Worm (Caenorhabditis elegans) whole organism, L3 larva: ENCODE data around the gene nhr-249.

ENCODE experiments used
- R02D3.7 ChIP-seq: fragments of 150-350 bp; optimal IDR thresholded peaks from 2 replicates; lab custom pipeline; 2014; ENCODE audit warnings: missing biosample characterization, missing genetic modification characterization
- ZK546.5 ChIP-seq: sonication (generic microtip); optimal IDR thresholded peaks from 2 replicates; lab custom pipeline; 2017; ENCODE audit warnings: missing biosample characterization, missing genetic modification characterization
- ama-1 ChIP-seq: fragments of 150-350 bp; optimal IDR thresholded peaks from 2 replicates; lab custom pipeline; 2018
- ceh-16 ChIP-seq: sonication (generic microtip); optimal IDR thresholded peaks from 2 replicates; lab custom pipeline; 2017; ENCODE audit warnings: missing biosample characterization, missing genetic modification characterization
- ceh-28 ChIP-seq: fragments of 150-350 bp; optimal IDR thresholded peaks from 2 replicates; lab custom pipeline; 2014; ENCODE audit warnings: missing biosample characterization, missing genetic modification reagents, missing genetic modification characterization
- ceh-82 ChIP-seq: fragments of 150-350 bp; optimal IDR thresholded peaks from 2 replicates; lab custom pipeline; 2014; ENCODE audit warnings: missing biosample characterization, missing genetic modification characterization
- ceh-9 ChIP-seq: sonication (generic microtip); optimal IDR thresholded peaks from 2 replicates; lab custom pipeline; 2018; ENCODE audit warnings: missing biosample characterization, missing genetic modification characterization
- daf-12 ChIP-seq: fragments of 150-350 bp; optimal IDR thresholded peaks from 2 replicates; lab custom pipeline; 2014; ENCODE audit warnings: missing biosample characterization, missing genetic modification reagents, missing genetic modification characterization
- egl-27 ChIP-seq: sonication (generic microtip); optimal IDR thresholded peaks from 4 replicates; lab custom pipeline; 2017; ENCODE audit warnings: missing biosample characterization, missing genetic modification reagents, missing genetic modification characterization
- egl-5 ChIP-seq: fragments of 150-350 bp; optimal IDR thresholded peaks from 2 replicates; lab custom pipeline; 2017; ENCODE audit warnings: missing biosample characterization, missing genetic modification reagents, missing genetic modification characterization, inconsistent platforms
- elt-3 ChIP-seq, 3 experiments: fragments of 150-350 bp in 1 of 3; sonication (generic microtip) in 2 of 3; optimal IDR thresholded peaks; 2 replicates in 2 of 3; 4 replicates in 1 of 3; lab custom pipeline; 2014 to 2017; ENCODE audit warnings: missing biosample characterization in 3 of 3, missing genetic modification characterization in 3 of 3
- fkh-10 ChIP-seq: sonication (generic microtip); optimal IDR thresholded peaks from 2 replicates; lab custom pipeline; 2017; ENCODE audit warnings: missing biosample characterization, missing genetic modification reagents, missing genetic modification characterization
- hmg-11 ChIP-seq: sonication (generic microtip); optimal IDR thresholded peaks from 2 replicates; lab custom pipeline; 2016; ENCODE audit warnings: missing genetic modification characterization, missing compliant biosample characterization
- jun-1 ChIP-seq: fragments of 150-350 bp; optimal IDR thresholded peaks from 2 replicates; lab custom pipeline; 2014; ENCODE audit warnings: missing biosample characterization, missing genetic modification reagents, missing genetic modification characterization
- lin-15B ChIP-seq: fragments of 150-350 bp; optimal IDR thresholded peaks from 2 replicates; lab custom pipeline; 2014; ENCODE audit warnings: missing biosample characterization, missing genetic modification characterization
- lin-39 ChIP-seq: fragments of 150-350 bp; optimal IDR thresholded peaks from 2 replicates; lab custom pipeline; 2018; ENCODE audit warnings: missing biosample characterization, missing genetic modification reagents, missing genetic modification characterization
- lsy-12 ChIP-seq: sonication (generic microtip); optimal IDR thresholded peaks from 2 replicates; lab custom pipeline; 2016; ENCODE audit warnings: mild to moderate bottlenecking, missing genetic modification characterization, missing compliant biosample characterization
- mdl-1 ChIP-seq: fragments of 150-350 bp; optimal IDR thresholded peaks from 2 replicates; lab custom pipeline; 2014; ENCODE audit warnings: missing biosample characterization, missing genetic modification characterization
- nfya-1 ChIP-seq: sonication (generic microtip); optimal IDR thresholded peaks from 2 replicates; lab custom pipeline; 2017; ENCODE audit warnings: missing genetic modification characterization, mild to moderate bottlenecking, missing compliant biosample characterization, antibody characterized with exemption, moderate library complexity; ENCODE audit not compliant: insufficient read depth
- nhr-11 ChIP-seq: fragments of 150-350 bp; optimal IDR thresholded peaks from 2 replicates; lab custom pipeline; 2014; ENCODE audit warnings: missing biosample characterization, missing genetic modification characterization
- nhr-12 ChIP-seq: fragments of 150-350 bp; optimal IDR thresholded peaks from 2 replicates; lab custom pipeline; 2014; ENCODE audit warnings: missing biosample characterization, missing genetic modification characterization
- nhr-237 ChIP-seq: fragments of 150-350 bp; optimal IDR thresholded peaks from 2 replicates; lab custom pipeline; 2014; ENCODE audit warnings: missing biosample characterization, missing genetic modification characterization
- nhr-25 ChIP-seq: sonication (generic microtip); optimal IDR thresholded peaks from 2 replicates; lab custom pipeline; 2017; ENCODE audit warnings: missing biosample characterization, missing genetic modification characterization
- nhr-28 ChIP-seq: fragments of 150-350 bp; optimal IDR thresholded peaks from 2 replicates; lab custom pipeline; 2014; ENCODE audit warnings: missing biosample characterization, missing genetic modification characterization
- nhr-43 ChIP-seq: sonication (generic microtip); optimal IDR thresholded peaks from 2 replicates; lab custom pipeline; 2016; ENCODE audit warnings: mild to moderate bottlenecking, missing genetic modification characterization, missing compliant biosample characterization; ENCODE audit not compliant: poor library complexity, severe bottlenecking
- nhr-67 ChIP-seq: fragments of 150-350 bp; optimal IDR thresholded peaks from 2 replicates; lab custom pipeline; 2014; ENCODE audit warnings: missing biosample characterization, missing genetic modification characterization
- nhr-76 ChIP-seq: fragments of 150-350 bp; sonication (generic microtip); optimal IDR thresholded peaks from 5 replicates; lab custom pipeline; 2014; ENCODE audit warnings: missing biosample characterization, missing genetic modification characterization
- nhr-77 ChIP-seq: fragments of 150-350 bp; optimal IDR thresholded peaks from 2 replicates; lab custom pipeline; 2014; ENCODE audit warnings: missing biosample characterization, missing genetic modification characterization
- pha-4 ChIP-seq: fragments of 150-350 bp; optimal IDR thresholded peaks from 2 replicates; lab custom pipeline; 2014; ENCODE audit warnings: missing biosample characterization, missing genetic modification reagents, missing genetic modification characterization
- sea-2 ChIP-seq: fragments of 150-350 bp; sonication (generic microtip); optimal IDR thresholded peaks from 4 replicates; lab custom pipeline; 2014; ENCODE audit warnings: missing biosample characterization, missing genetic modification reagents, missing genetic modification characterization
- snpc-4 ChIP-seq: fragments of 150-350 bp; optimal IDR thresholded peaks from 2 replicates; lab custom pipeline; 2014; ENCODE audit warnings: missing biosample characterization, missing genetic modification characterization
- unc-39 ChIP-seq: sonication (generic microtip); optimal IDR thresholded peaks from 4 replicates; lab custom pipeline; 2017; ENCODE audit warnings: missing biosample characterization, missing genetic modification characterization
- zag-1 ChIP-seq: fragments of 150-350 bp; optimal IDR thresholded peaks from 2 replicates; lab custom pipeline; 2014; ENCODE audit warnings: missing biosample characterization, missing genetic modification characterization
- ztf-11 ChIP-seq: fragments of 150-350 bp; optimal IDR thresholded peaks from 2 replicates; lab custom pipeline; 2014; ENCODE audit warnings: missing biosample characterization, missing genetic modification characterization
- ztf-4 ChIP-seq: fragments of 150-350 bp; optimal IDR thresholded peaks from 2 replicates; lab custom pipeline; 2014; ENCODE audit warnings: missing biosample characterization, missing genetic modification characterization

Gene nhr-249

DNA sequence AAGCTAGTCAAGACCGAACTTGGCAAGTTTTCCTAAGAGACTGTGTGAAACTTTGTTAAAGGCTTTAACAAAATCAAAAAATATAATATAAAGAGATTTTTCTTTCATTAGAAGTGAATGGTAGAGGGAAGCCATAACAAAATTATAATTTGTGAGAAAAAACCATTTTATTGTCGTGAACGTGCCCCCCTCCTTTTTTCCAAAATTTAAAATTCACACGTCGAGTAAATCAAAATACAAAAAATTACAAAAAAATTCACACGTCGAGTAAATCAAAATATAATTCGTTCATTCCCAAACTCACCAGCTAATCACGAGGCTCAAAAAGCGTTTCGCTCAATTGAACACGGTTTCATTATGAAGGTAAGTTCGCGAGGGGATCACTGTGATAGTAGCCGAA is 37.2 kb upstream of the nhr-249 start, which contains the start of gene C25A8.2:
C25A8.2 (plus strand) TSS at position 301 of the 400 bp plus-strand sequence.
- TF ChIP-seq lin-39 (tag; lab: Kevin White, UChicago) (no peak), nhr-77 (tag; lab: Kevin White, UChicago) (no peak), ceh-9 (tag; lab: Kevin White, UChicago) (no peak), nhr-12 (no peak), unc-39 (tag; lab: Kevin White, UChicago) (no peak), egl-27 (tag; lab: Kevin White, UChicago) (no peak), nhr-67 (tag; lab: Kevin White, UChicago) (no peak), lsy-12 (tag; lab: Kevin White, UChicago) (no peak), R02D3.7 (no peak), nhr-237 (tag; lab: Kevin White, UChicago) (no peak), lin-15B (tag; lab: Kevin White, UChicago) (no peak), snpc-4 (tag; lab: Kevin White, UChicago) (no peak), fkh-10 (GFP tag; lab: Kevin White, UChicago) (no peak), daf-12 (tag; lab: Kevin White, UChicago) (no peak), jun-1 (tag; lab: Kevin White, UChicago) (no peak), hmg-11 (no peak), ceh-82 (no peak)

DNA sequence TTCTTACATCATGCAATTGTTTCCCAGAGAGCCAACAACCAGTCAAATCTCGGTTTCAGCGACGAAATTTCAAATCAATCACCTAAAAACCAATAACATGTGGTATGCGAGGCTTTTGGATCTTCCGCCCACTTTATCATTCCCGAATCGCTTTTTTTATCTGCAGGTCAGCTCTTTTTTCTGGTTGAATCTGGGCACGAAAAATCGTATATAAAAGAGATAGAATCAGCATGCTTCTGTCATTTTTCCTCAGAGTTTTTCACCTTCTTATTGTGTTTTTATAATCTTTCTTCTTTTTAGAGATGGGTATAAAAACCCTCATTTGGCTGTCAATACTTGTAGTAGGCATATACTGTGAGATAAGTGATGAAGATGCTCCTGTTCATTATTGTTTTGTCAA is 31.0 kb upstream of the nhr-249 start, which contains the start of gene cht-3:
cht-3 (plus strand) TSS at position 301 of the 400 bp plus-strand sequence.
- no peak for TF ChIP-seq lin-39 (tag; lab: Kevin White, UChicago)
- TF ChIP-seq, all 47 proteins: peak for 0

DNA sequence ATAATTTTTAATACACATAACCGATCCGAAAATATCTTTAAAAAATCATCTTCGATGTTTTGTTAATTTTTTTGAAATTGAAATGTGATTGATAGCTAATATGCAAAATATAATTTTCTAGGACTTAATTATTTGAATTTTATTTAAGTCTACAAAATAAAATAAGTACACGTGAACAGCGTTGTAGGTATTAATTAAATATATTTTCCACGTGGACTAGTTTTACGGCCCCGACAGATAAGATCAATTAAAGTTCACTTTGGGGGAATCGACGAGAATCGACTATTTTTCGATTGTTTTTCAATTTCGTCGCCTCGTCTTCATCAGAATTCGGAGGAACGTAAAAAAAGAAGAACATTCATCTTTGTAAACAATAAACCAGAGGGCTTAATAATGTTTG is 26.9 kb upstream of the nhr-249 start, which contains the start of gene C25A8.5:
C25A8.5 (plus strand) TSS at position 301 of the 400 bp plus-strand sequence.
- no peak for TF ChIP-seq nhr-11
- TF ChIP-seq zag-1 (tag; lab: Kevin White, UChicago): no peak
- TF ChIP-seq nfya-1 (tag; lab: Kevin White, UChicago): no peak
- no peak for TF ChIP-seq mdl-1 (tag; lab: Kevin White, UChicago)
- no peak for TF ChIP-seq nhr-28 (tag; lab: Kevin White, UChicago)
- no peak for TF ChIP-seq egl-5
- TF ChIP-seq nhr-25 (tag; lab: Kevin White, UChicago): no peak
- TF ChIP-seq nhr-43 (tag; lab: Kevin White, UChicago): no peak
- TF ChIP-seq ceh-16 (tag; lab: Kevin White, UChicago): no peak
- TF ChIP-seq ztf-11 (tag; lab: Kevin White, UChicago): no peak
- TF ChIP-seq ztf-4 (tag; lab: Kevin White, UChicago): no peak
- no peak for TF ChIP-seq nhr-12
- no peak for TF ChIP-seq daf-12 (tag; lab: Kevin White, UChicago)
- no peak for TF ChIP-seq nhr-76 (tag; lab: Kevin White, UChicago)
- TF ChIP-seq unc-39 (tag; lab: Kevin White, UChicago): no peak
- no peak for TF ChIP-seq sea-2
- TF ChIP-seq, all 47 proteins: peak for 0

DNA sequence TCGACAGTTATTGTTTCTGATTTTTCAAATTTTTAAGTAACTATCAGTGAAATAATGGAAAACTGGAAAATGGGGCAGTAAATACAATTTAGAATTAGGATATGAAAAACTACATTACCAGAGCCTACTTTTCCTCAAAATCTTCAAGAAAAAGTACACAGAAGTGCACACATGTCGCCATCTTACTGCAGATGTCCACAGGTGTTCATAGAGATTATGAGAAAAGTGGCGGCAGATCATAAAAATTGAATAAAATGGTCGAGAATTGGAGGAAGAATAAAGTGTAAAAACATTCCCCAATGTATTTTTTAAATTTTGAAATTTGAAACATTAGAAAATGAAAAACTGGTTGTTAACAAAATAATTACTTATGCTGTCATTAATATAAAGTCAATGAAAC is 25.6 kb upstream of the nhr-249 start:
- TF ChIP-seq nhr-25 (tag; lab: Kevin White, UChicago) (no peak), ama-1 (lab: Kevin White, UChicago) (no peak), elt-3 (tag; optimal IDR thresholded peaks at IDR 0.05; lab: Kevin White, UChicago) (no peak), pha-4 (tag; lab: Kevin White, UChicago) (no peak), hmg-11 (no peak), ceh-28 (tag; lab: Kevin White, UChicago) (no peak), ztf-4 (tag; lab: Kevin White, UChicago) (no peak), mdl-1 (tag; lab: Kevin White, UChicago) (no peak), ceh-82 (no peak)

DNA sequence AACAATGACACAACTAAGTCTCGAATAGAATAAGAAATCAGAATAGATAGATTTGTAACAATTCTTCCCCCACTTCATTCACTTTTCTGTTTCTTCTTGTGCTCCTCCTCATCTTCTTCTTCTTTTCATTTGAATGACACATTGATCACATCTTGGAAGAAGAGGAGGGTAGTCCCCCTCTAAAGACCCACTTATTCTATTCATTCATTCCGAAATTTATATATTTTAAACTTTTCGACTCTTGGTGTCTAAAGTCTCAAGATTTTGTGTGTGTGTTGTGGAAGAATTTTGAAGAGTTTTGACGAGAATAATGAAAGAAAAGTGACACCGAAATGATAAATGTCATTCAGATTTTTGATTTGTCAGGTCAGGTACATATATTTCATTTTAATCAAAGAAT is 18.7 kb upstream of the nhr-249 start:
- TF ChIP-seq ceh-82: no peak
- TF ChIP-seq unc-39 (tag; lab: Kevin White, UChicago): no peak
- no peak for TF ChIP-seq nhr-237 (tag; lab: Kevin White, UChicago)
- no peak for TF ChIP-seq ZK546.5 (tag; lab: Kevin White, UChicago)
